Fruit fly (Drosophila melanogaster) whole organism, embryonic: Measurements from ENCODE around the gene CG7272.

Experiments
- Ada2b ChIP-seq: fragments of 200-800 bp; sonication (Bioruptor generic); IDR thresholded peaks from 2 replicates; pipeline ENCODE4 v1.3.6; 2022; ENCODE audit warnings: missing biosample characterization, missing genetic modification characterization
- C15 ChIP-seq: fragments of 200-800 bp; sonication (Bioruptor generic); IDR thresholded peaks from 3 replicates; pipeline ENCODE4 v1.3.6; 2022; ENCODE audit warnings: missing biosample characterization, missing genetic modification characterization
- CG10147 ChIP-seq: fragments of 200-800 bp; sonication (Bioruptor generic); optimal IDR thresholded peaks from 2 replicates; lab custom pipeline; 2019; ENCODE audit warnings: missing biosample characterization, mild to moderate bottlenecking, missing genetic modification characterization, moderate library complexity
- CG10462 ChIP-seq: fragments of 200-800 bp; sonication (Bioruptor generic); optimal IDR thresholded peaks from 2 replicates; lab custom pipeline; 2016; ENCODE audit warnings: missing biosample characterization, missing genetic modification characterization
- CG10654 ChIP-seq: fragments of 200-800 bp; sonication (Bioruptor generic); optimal IDR thresholded peaks from 2 replicates; lab custom pipeline; 2016; ENCODE audit warnings: missing biosample characterization, missing genetic modification characterization
- CG11085 ChIP-seq: fragments of 200-800 bp; sonication (Bioruptor generic); IDR thresholded peaks from 2 replicates; pipeline ENCODE4 v1.3.6; 2022; ENCODE audit warnings: missing biosample characterization, missing genetic modification characterization
- CG11398 ChIP-seq: fragments of 200-800 bp; sonication (Bioruptor generic); optimal IDR thresholded peaks from 2 replicates; lab custom pipeline; 2016; ENCODE audit warnings: missing biosample characterization, missing genetic modification characterization
- CG12071 ChIP-seq: fragments of 200-800 bp; sonication (Bioruptor generic); optimal IDR thresholded peaks from 3 replicates; lab custom pipeline; 2018; ENCODE audit warnings: missing biosample characterization, mild to moderate bottlenecking, missing genetic modification characterization
- CG16815 ChIP-seq: fragments of 200-800 bp; sonication (Bioruptor generic); optimal IDR thresholded peaks from 3 replicates; lab custom pipeline; 2017; ENCODE audit warnings: missing biosample characterization, mild to moderate bottlenecking, missing genetic modification characterization
- CG1832 ChIP-seq: fragments of 200-800 bp; sonication (Bioruptor generic); optimal IDR thresholded peaks from 2 replicates; lab custom pipeline; 2017; ENCODE audit warnings: missing biosample characterization, mild to moderate bottlenecking, missing genetic modification characterization, inconsistent platforms
- CG34224 ChIP-seq: fragments of 200-800 bp; sonication (Bioruptor generic); IDR thresholded peaks from 3 replicates; pipeline ENCODE4 v1.3.6; 2022; ENCODE audit warnings: missing biosample characterization, missing genetic modification characterization; ENCODE audit not compliant: partially characterized antibody
- CG6683 ChIP-seq: fragments of 200-800 bp; sonication (Bioruptor generic); optimal IDR thresholded peaks from 2 replicates; lab custom pipeline; 2017; ENCODE audit warnings: missing biosample characterization, mild to moderate bottlenecking, missing genetic modification characterization, missing genetic modification reagents
- CG7357 ChIP-seq: fragments of 200-800 bp; sonication (Bioruptor generic); IDR thresholded peaks from 3 replicates; pipeline ENCODE4 v1.3.6; 2022; ENCODE audit warnings: missing biosample characterization, missing genetic modification characterization
- CG8944 ChIP-seq: fragments of 200-800 bp; sonication (Bioruptor generic); optimal IDR thresholded peaks from 3 replicates; lab custom pipeline; 2016; ENCODE audit warnings: missing biosample characterization, missing genetic modification characterization
- CG9215 ChIP-seq: fragments of 200-800 bp; sonication (Bioruptor generic); IDR thresholded peaks from 2 replicates; pipeline ENCODE4 v1.3.6; 2022; ENCODE audit warnings: missing biosample characterization, missing genetic modification characterization
- D ChIP-seq, 2 experiments: fragments of 200-800 bp in 1 of 2; fragments of >200 bp in 1 of 2; sonication (Bioruptor generic) in 1 of 2; optimal IDR thresholded peaks; 2 replicates in 1 of 2; 3 replicates in 1 of 2; lab custom pipeline; 2017; ENCODE audit warnings: mild to moderate bottlenecking in 1 of 2, missing biosample characterization in 1 of 2, missing genetic modification characterization in 1 of 2, missing genetic modification reagents in 1 of 2
- Dp ChIP-seq: fragments of 200-800 bp; sonication (Bioruptor generic); optimal IDR thresholded peaks from 2 replicates; lab custom pipeline; 2018; ENCODE audit warnings: missing biosample characterization, mild to moderate bottlenecking, missing genetic modification characterization, moderate library complexity
- Hr39 ChIP-seq: fragments of >200 bp; optimal IDR thresholded peaks from 2 replicates; lab custom pipeline; 2017
- Lhr ChIP-seq: fragments of 200-800 bp; sonication (Bioruptor generic); optimal IDR thresholded peaks from 3 replicates; lab custom pipeline; 2017; ENCODE audit warnings: mild to moderate bottlenecking, missing biosample characterization, missing genetic modification reagents, missing genetic modification characterization
- MBD-R2 ChIP-seq: fragments of 200-800 bp; sonication (Bioruptor generic); IDR thresholded peaks from 2 replicates; pipeline ENCODE4 v1.3.6; 2022; ENCODE audit warnings: missing biosample characterization, missing genetic modification characterization
- Scr ChIP-seq: fragments of 200-800 bp; sonication (Bioruptor generic); IDR thresholded peaks from 2 replicates; pipeline ENCODE4 v1.3.6; 2022; ENCODE audit warnings: missing biosample characterization, missing genetic modification characterization; ENCODE audit not compliant: partially characterized antibody
- Side ChIP-seq: fragments of 200-800 bp; sonication (Bioruptor generic); optimal IDR thresholded peaks from 2 replicates; lab custom pipeline; 2016; ENCODE audit warnings: missing biosample characterization, missing genetic modification characterization
- Vsx1 ChIP-seq: fragments of 200-800 bp; sonication (Bioruptor generic); optimal IDR thresholded peaks from 2 replicates; lab custom pipeline; 2017; ENCODE audit warnings: missing biosample characterization, mild to moderate bottlenecking, missing genetic modification characterization, missing genetic modification reagents
- Xrp1 ChIP-seq: fragments of 200-800 bp; sonication (Bioruptor generic); IDR thresholded peaks from 2 replicates; pipeline ENCODE4 v1.3.6; 2022; ENCODE audit warnings: missing biosample characterization, missing genetic modification characterization
- abd-A ChIP-seq: fragments of 200-800 bp; sonication (Bioruptor generic); optimal IDR thresholded peaks from 3 replicates; lab custom pipeline; 2019; ENCODE audit warnings: missing biosample characterization, mild to moderate bottlenecking, missing genetic modification characterization, moderate library complexity
- ap ChIP-seq: fragments of 200-800 bp; sonication (Bioruptor generic); IDR thresholded peaks from 2 replicates; pipeline ENCODE4 v1.3.6; 2022; ENCODE audit warnings: missing biosample characterization, missing genetic modification characterization
- caup ChIP-seq: fragments of 200-800 bp; sonication (Bioruptor generic); optimal IDR thresholded peaks from 3 replicates; lab custom pipeline; 2017; ENCODE audit warnings: missing biosample characterization, mild to moderate bottlenecking, missing genetic modification characterization, moderate library complexity; ENCODE audit not compliant: severe bottlenecking
- cg ChIP-seq: fragments of 200-800 bp; sonication (Bioruptor generic); optimal IDR thresholded peaks from 3 replicates; lab custom pipeline; 2019; ENCODE audit warnings: missing biosample characterization, mild to moderate bottlenecking, missing genetic modification characterization, moderate library complexity
- chinmo ChIP-seq: fragments of 200-800 bp; sonication (Bioruptor generic); IDR thresholded peaks from 4 replicates; pipeline ENCODE4 v1.3.6; 2022; ENCODE audit warnings: missing biosample characterization, missing genetic modification characterization; ENCODE audit not compliant: partially characterized antibody
- ci ChIP-seq: fragments of 200-800 bp; sonication (Bioruptor generic); IDR thresholded peaks from 3 replicates; pipeline ENCODE4 v1.3.6; 2022; ENCODE audit warnings: missing biosample characterization, missing genetic modification characterization
- cwo ChIP-seq: fragments of 200-800 bp; sonication (Bioruptor generic); optimal IDR thresholded peaks from 3 replicates; lab custom pipeline; 2017; ENCODE audit warnings: missing biosample characterization, missing genetic modification characterization, mild to moderate bottlenecking, moderate library complexity, missing genetic modification reagents
- ftz-f1 ChIP-seq: fragments of 200-800 bp; sonication (Bioruptor generic); optimal IDR thresholded peaks from 2 replicates; lab custom pipeline; 2016; ENCODE audit warnings: missing biosample characterization, missing genetic modification characterization
- gfzf ChIP-seq: fragments of 200-800 bp; sonication (Bioruptor generic); optimal IDR thresholded peaks from 2 replicates; lab custom pipeline; 2016; ENCODE audit warnings: missing biosample characterization, mild to moderate bottlenecking, missing genetic modification characterization, moderate library complexity
- gro ChIP-seq: fragments of 200-800 bp; sonication (Bioruptor generic); optimal IDR thresholded peaks from 2 replicates; lab custom pipeline; 2016; ENCODE audit warnings: missing biosample characterization, missing genetic modification characterization
- h ChIP-seq: fragments of >200 bp; optimal IDR thresholded peaks from 2 replicates; lab custom pipeline; 2017
- hbn ChIP-seq: fragments of 200-800 bp; sonication (Bioruptor generic); IDR thresholded peaks from 2 replicates; pipeline ENCODE4 v1.3.6; 2022; ENCODE audit warnings: missing biosample characterization, missing genetic modification characterization; ENCODE audit not compliant: partially characterized antibody
- lov ChIP-seq, 2 experiments: fragments of 200-800 bp in 1 of 2; fragments of >200 bp in 1 of 2; sonication (Bioruptor generic) in 1 of 2; IDR thresholded peaks in 1 of 2; optimal IDR thresholded peaks in 1 of 2; 2 replicates in 1 of 2; 3 replicates in 1 of 2; pipeline versions ENCODE4 v1.3.6 to Lab custom; 2017 to 2022; ENCODE audit warnings: missing biosample characterization in 1 of 2, missing genetic modification characterization in 1 of 2
- nerfin-1 ChIP-seq: fragments of 200-800 bp; sonication (Bioruptor generic); optimal IDR thresholded peaks from 3 replicates; lab custom pipeline; 2019; ENCODE audit warnings: missing biosample characterization, mild to moderate bottlenecking, missing genetic modification characterization, moderate library complexity
- otp ChIP-seq: fragments of 200-800 bp; sonication (Bioruptor generic); IDR thresholded peaks from 3 replicates; pipeline ENCODE4, ENCODE4 v1.3.6; 2022; ENCODE audit warnings: missing biosample characterization, missing genetic modification characterization
- pan ChIP-seq, 4 experiments: fragments of >200 bp in 3 of 4; fragments of 200-800 bp in 1 of 4; sonication (Bioruptor generic) in 1 of 4; optimal IDR thresholded peaks in 3 of 4; IDR thresholded peaks in 1 of 4; 2 replicates each; pipeline versions ENCODE4 v1.3.6 to Lab custom; 2017 to 2022; ENCODE audit warnings: missing biosample characterization in 2 of 4, missing genetic modification characterization in 2 of 4, mixed read lengths in 1 of 4
- scrt ChIP-seq: fragments of 200-800 bp; sonication (Bioruptor generic); optimal IDR thresholded peaks from 2 replicates; lab custom pipeline; 2018; ENCODE audit warnings: missing biosample characterization, mild to moderate bottlenecking, missing genetic modification characterization, moderate library complexity
- sima ChIP-seq: fragments of 200-800 bp; sonication (Bioruptor generic); optimal IDR thresholded peaks from 2 replicates; lab custom pipeline; 2016; ENCODE audit warnings: missing biosample characterization, missing genetic modification characterization
- so ChIP-seq: fragments of 200-800 bp; sonication (Bioruptor generic); IDR thresholded peaks from 3 replicates; pipeline ENCODE4 v1.3.6; 2022; ENCODE audit warnings: missing biosample characterization, missing genetic modification characterization
- stc ChIP-seq: fragments of 200-800 bp; sonication (Bioruptor generic); IDR thresholded peaks from 2 replicates; pipeline ENCODE4 v1.3.6; 2022; ENCODE audit warnings: missing biosample characterization, missing genetic modification characterization
- toy ChIP-seq: fragments of 200-800 bp; sonication (Bioruptor generic); IDR thresholded peaks from 2 replicates; pipeline ENCODE4 v1.3.6; 2022; ENCODE audit warnings: missing biosample characterization, missing genetic modification characterization
- wdn ChIP-seq: fragments of 200-800 bp; sonication (Bioruptor generic); IDR thresholded peaks from 2 replicates; pipeline ENCODE4 v1.3.6; 2022; ENCODE audit warnings: missing biosample characterization, missing genetic modification characterization
- wek ChIP-seq: fragments of 200-800 bp; sonication (Bioruptor generic); optimal IDR thresholded peaks from 3 replicates; lab custom pipeline; 2018; ENCODE audit warnings: missing biosample characterization, mild to moderate bottlenecking, missing genetic modification characterization, moderate library complexity
- zen ChIP-seq: fragments of 200-800 bp; sonication (Bioruptor generic); optimal IDR thresholded peaks from 3 replicates; lab custom pipeline; 2018; ENCODE audit warnings: missing biosample characterization, mild to moderate bottlenecking, missing genetic modification characterization, moderate library complexity

CG7272 gene

dm6 chr3L:15514405-15514804 lies 13.7 kb downstream of the CG7272 start (continued):
- TF ChIP-seq nerfin-1 (tag; lab: Kevin White, UChicago): no peak
- peak; percentile 25; the same call in 1 of the 2 replicates for TF ChIP-seq hbn (GFP tag; lab: Robert Waterston, UW)
- peak; percentile 55; the same call in 2 of the 3 replicates for TF ChIP-seq CG34224
- 0 out of 2 replicates have a peak, but pooled peaks have one; percentile 10 for TF ChIP-seq Xrp1 (GFP tag; lab: Robert Waterston, UW)
- peak; percentile 50 for TF ChIP-seq cwo (GFP tag; lab: Kevin White, UChicago)
- no peak for TF ChIP-seq CG6683 (GFP tag; lab: Kevin White, UChicago)
- TF ChIP-seq CG10462 (GFP tag; lab: Kevin White, UChicago): no peak
- no peak for TF ChIP-seq toy (GFP tag; lab: Robert Waterston, UW)
- no peak for TF ChIP-seq CG11085 (GFP tag; lab: Robert Waterston, UW)
- TF ChIP-seq pan (optimal IDR thresholded peaks at IDR 0.05; lab: Kevin White, UChicago): no peak
- TF ChIP-seq pan (GFP tag; optimal IDR thresholded peaks at IDR 0.05 in 1 of 2, IDR thresholded peaks at IDR 0.05 in 1 of 2): no peak
- peak; percentile 30; the same call in 1 of the 3 replicates for TF ChIP-seq so (GFP tag; lab: Robert Waterston, UW)
- TF ChIP-seq CG1832 (GFP tag; lab: Kevin White, UChicago): peak; percentile 82
- TF ChIP-seq otp (GFP tag; lab: Robert Waterston, UW): peak; percentile 38; the same call in 1 of the 3 replicates
- peak; percentile 86 for TF ChIP-seq abd-A (tag; lab: Kevin White, UChicago)
- peak; percentile 21 for TF ChIP-seq scrt (GFP tag; lab: Kevin White, UChicago)
- peak; percentile 88 for TF ChIP-seq Vsx1
- peak; percentile 86 for TF ChIP-seq ftz-f1 (GFP tag; lab: Kevin White, UChicago)
- no peak for TF ChIP-seq Hr39
- no peak for TF ChIP-seq wdn (GFP tag; lab: Robert Waterston, UW)
- peak; percentile 23 for TF ChIP-seq CG12071 (GFP tag; lab: Kevin White, UChicago)
- TF ChIP-seq gfzf: no peak
- no peak for TF ChIP-seq zen (tag; lab: Kevin White, UChicago)
- TF ChIP-seq gro (GFP tag; lab: Kevin White, UChicago): peak; percentile 14
- no peak for TF ChIP-seq lov (optimal IDR thresholded peaks at IDR 0.05; lab: Kevin White, UChicago)
- TF ChIP-seq lov (GFP tag; IDR thresholded peaks at IDR 0.05; lab: Robert Waterston, UW): no peak
- peak; percentile 5 for TF ChIP-seq Dp (GFP tag; lab: Kevin White, UChicago)
- TF ChIP-seq Scr (GFP tag; lab: Robert Waterston, UW): no peak
- peak; percentile 27; the same call in 1 of the 3 replicates for TF ChIP-seq ci
- TF ChIP-seq stc (GFP tag; lab: Robert Waterston, UW): no peak
- no peak for TF ChIP-seq caup (GFP tag; lab: Kevin White, UChicago)
- TF ChIP-seq Side: peak; percentile 11
- no peak for TF ChIP-seq ap (GFP tag; lab: Robert Waterston, UW)
- TF ChIP-seq CG7357 (GFP tag; lab: Robert Waterston, UW): no peak
- no peak for TF ChIP-seq D (optimal IDR thresholded peaks at IDR 0.05; lab: Kevin White, UChicago)
- no peak for TF ChIP-seq D (GFP tag; optimal IDR thresholded peaks at IDR 0.05; lab: Kevin White, UChicago)
- TF ChIP-seq sima: no peak
- peak; percentile 50 for TF ChIP-seq wek (GFP tag; lab: Kevin White, UChicago)

- TF ChIP-seq chinmo (GFP tag; lab: Robert Waterston, UW) (peak; percentile 4; the same call in 2 of the 4 replicates), Ada2b (no peak), C15 (no peak), stc (GFP tag; lab: Robert Waterston, UW) (no peak), CG11398 (GFP tag; lab: Kevin White, UChicago) (no peak), CG16815 (no peak), h (no peak), cg (GFP tag; lab: Kevin White, UChicago) (peak; percentile 17), CG10654 (GFP tag; lab: Kevin White, UChicago) (no peak), CG8944 (GFP tag; lab: Kevin White, UChicago) (no peak), CG10147 (GFP tag; lab: Kevin White, UChicago) (no peak), Lhr (GFP tag; lab: Kevin White, UChicago) (no peak), CG34224 (no peak), CG9215 (no peak), MBD-R2 (GFP tag; lab: Robert Waterston, UW) (no peak)
Measured at dm6 chr3L:15514814-15515495, 14.2 kb downstream of the CG7272 start.
